Worm (Caenorhabditis elegans): ENCODE measurements around the gene C05E4.15.

C05E4.15 gene

DNA sequence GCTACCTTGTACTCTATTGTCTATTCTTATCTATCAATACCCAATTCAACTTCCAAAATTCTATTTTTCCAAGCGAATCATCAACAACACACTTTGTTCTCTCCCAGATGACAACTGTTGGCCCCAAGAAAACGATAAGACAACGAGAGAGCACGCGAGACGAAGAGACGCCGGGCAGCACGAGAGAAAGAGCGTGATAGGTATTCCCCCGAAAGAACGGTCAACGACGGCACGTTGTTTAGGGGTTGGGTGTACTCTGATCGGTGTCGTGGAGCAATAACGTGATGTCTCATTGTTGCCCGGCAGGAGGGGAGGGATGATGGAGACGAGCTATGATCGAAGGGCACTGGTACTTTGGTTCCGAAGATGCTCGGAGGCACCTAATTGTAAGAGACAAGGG, 29.8 kb downstream of the C05E4.15 start (continued):
- TF ChIP-seq T23F11.4 (GFP tag; optimal IDR thresholded peaks at IDR 0.05) (no peak), odd-2 (tag; optimal IDR thresholded peaks at IDR 0.05) (no peak), pag-3 (tag; optimal IDR thresholded peaks at IDR 0.05; ENCODE audit: borderline replicate concordance) (no peak), syd-9 (tag; optimal IDR thresholded peaks at IDR 0.05) (peak; percentile 17), hlh-6 (tag; optimal IDR thresholded peaks at IDR 0.05) (no peak), fax-1 (tag; optimal IDR thresholded peaks at IDR 0.05) (no peak), ceh-2 (tag; optimal IDR thresholded peaks at IDR 0.05) (no peak), ceh-48 (tag; optimal IDR thresholded peaks at IDR 0.05) (no peak), pha-2 (tag; optimal IDR thresholded peaks at IDR 0.05) (no peak), C08G9.2 (tag; optimal IDR thresholded peaks at IDR 0.05) (no peak), madf-2 (tag; optimal IDR thresholded peaks at IDR 0.05) (no peak), ceh-6 (GFP tag; optimal IDR thresholded peaks at IDR 0.05) (no peak), unc-86 (tag; optimal IDR thresholded peaks at IDR 0.05) (no peak), lim-6 (tag; optimal IDR thresholded peaks at IDR 0.05) (no peak), F13H6.1 (tag; optimal IDR thresholded peaks at IDR 0.05) (peak; percentile 49), rnt-1 (tag; optimal IDR thresholded peaks at IDR 0.05) (peak; percentile 88), ttx-3 (tag; optimal IDR thresholded peaks at IDR 0.05) (no peak), ama-1 (optimal IDR thresholded peaks at IDR 0.05) (no peak), ceh-30 (tag; optimal IDR thresholded peaks at IDR 0.05) (no peak), eyg-1 (tag; optimal IDR thresholded peaks at IDR 0.05) (no peak), tbx-7 (tag; optimal IDR thresholded peaks at IDR 0.05) (no peak), ceh-19 (GFP tag; optimal IDR thresholded peaks at IDR 0.05) (no peak), ztf-16 (tag; optimal IDR thresholded peaks at IDR 0.05) (no peak), unc-3 (GFP tag; conservative IDR thresholded peaks at IDR 0.05) (no peak), unc-3 (tag; optimal IDR thresholded peaks at IDR 0.05) (no peak), ceh-24 (tag; optimal IDR thresholded peaks at IDR 0.05) (no peak), ets-4 (tag; optimal IDR thresholded peaks at IDR 0.05) (peak; percentile 32), pat-9 (tag; optimal IDR thresholded peaks at IDR 0.05) (no peak), nhr-232 (tag; optimal IDR thresholded peaks at IDR 0.05) (no peak), pha-4 (tag; optimal IDR thresholded peaks at IDR 0.05) (no peak), dmd-4 (tag; optimal IDR thresholded peaks at IDR 0.05; ENCODE audit: borderline replicate concordance) (no peak), pax-1 (tag; optimal IDR thresholded peaks at IDR 0.05) (no peak), fkh-10 (GFP tag; optimal IDR thresholded peaks at IDR 0.05) (no peak), Y22D7AL.16 (tag; optimal IDR thresholded peaks at IDR 0.05) (no peak), nfya-1 (tag; optimal IDR thresholded peaks at IDR 0.05) (peak; percentile 78), hlh-8 (tag; optimal IDR thresholded peaks at IDR 0.05) (no peak), npax-4 (tag; optimal IDR thresholded peaks at IDR 0.05) (no peak), pqm-1 (tag; optimal IDR thresholded peaks at IDR 0.05) (peak; percentile 83)

DNA sequence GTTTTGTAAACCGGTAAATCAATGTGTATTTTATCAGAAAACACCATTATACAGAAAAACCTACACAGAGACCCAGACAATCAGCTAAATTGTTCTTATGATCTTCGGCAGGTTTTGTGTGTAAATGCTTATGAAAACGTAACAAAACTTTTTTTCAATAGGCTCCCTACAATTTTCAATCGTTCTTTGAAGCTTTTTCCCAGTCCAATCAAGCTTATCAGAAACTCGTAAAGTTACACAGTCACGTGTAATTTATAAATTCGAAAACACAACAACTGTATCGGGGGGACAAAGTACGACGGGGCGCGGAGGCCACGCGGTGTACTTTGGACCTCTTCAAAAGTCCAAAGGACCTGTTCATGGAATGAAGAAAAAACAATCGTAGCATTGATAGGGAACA, 30.9 kb downstream of the C05E4.15 start:
- TF ChIP-seq T23F11.4 (GFP tag; optimal IDR thresholded peaks at IDR 0.05) (no peak), ref-2 (tag; optimal IDR thresholded peaks at IDR 0.05) (no peak), zip-5 (tag; optimal IDR thresholded peaks at IDR 0.05) (no peak), hlh-30 (tag; optimal IDR thresholded peaks at IDR 0.05; ENCODE audit: insufficient read depth) (peak; percentile 7), C38D4.7 (GFP tag; optimal IDR thresholded peaks at IDR 0.05) (no peak), ceh-34 (tag; optimal IDR thresholded peaks at IDR 0.05) (no peak), hlh-15 (tag; optimal IDR thresholded peaks at IDR 0.05) (no peak), pax-1 (tag; optimal IDR thresholded peaks at IDR 0.05) (no peak), ceh-48 (tag; optimal IDR thresholded peaks at IDR 0.05) (no peak)

Data from whole organism, late embryonic.